Worm (Caenorhabditis elegans) whole organism, early embryonic: ENCODE measurements around the gene C24H11.1.
"Not testable (repeated sequence)": the region's sequence is repeated elsewhere in the genome, so short reads cannot be mapped to it uniquely, and the experiment has no call there.

Source experiments
- B0310.2 ChIP-seq: sonication (generic microtip); optimal IDR thresholded peaks from 2 replicates; lab custom pipeline; 2016; ENCODE audit warnings: mild to moderate bottlenecking, missing genetic modification characterization, missing compliant biosample characterization
- F13C5.2 ChIP-seq: sonication (generic microtip); optimal IDR thresholded peaks from 2 replicates; lab custom pipeline; 2017; ENCODE audit warnings: mild to moderate bottlenecking, missing genetic modification characterization, inconsistent platforms, missing compliant biosample characterization
- aly-1 ChIP-seq: sonication (generic microtip); optimal IDR thresholded peaks from 2 replicates; lab custom pipeline; 2016; ENCODE audit warnings: missing genetic modification characterization, missing compliant biosample characterization
- ama-1 ChIP-seq: fragments of 150-350 bp; optimal IDR thresholded peaks from 2 replicates; lab custom pipeline; 2014
- ceh-13 ChIP-seq: fragments of 200-800 bp; sonication (Bioruptor generic); optimal IDR thresholded peaks from 2 replicates; lab custom pipeline; 2018; ENCODE audit warnings: mild to moderate bottlenecking, missing genetic modification characterization, missing compliant biosample characterization
- ceh-36 ChIP-seq: sonication (generic microtip); optimal IDR thresholded peaks from 2 replicates; lab custom pipeline; 2016; ENCODE audit warnings: missing genetic modification characterization, inconsistent platforms, missing compliant biosample characterization
- ets-7 ChIP-seq: sonication (generic microtip); optimal IDR thresholded peaks from 2 replicates; lab custom pipeline; 2016; ENCODE audit warnings: missing genotype, missing genetic modification characterization, missing compliant biosample characterization
- flt-1 ChIP-seq: fragments of 200-800 bp; sonication (Bioruptor generic); IDR thresholded peaks from 2 replicates; pipeline ENCODE4 v1.3.6; 2022; ENCODE audit warnings: missing genetic modification characterization, missing compliant biosample characterization
- hmbx-1 ChIP-seq: sonication (generic microtip); optimal IDR thresholded peaks from 2 replicates; lab custom pipeline; 2016; ENCODE audit warnings: mild to moderate bottlenecking, missing genetic modification characterization, missing compliant biosample characterization
- hmg-4 ChIP-seq: fragments of 200-800 bp; sonication (Bioruptor generic); optimal IDR thresholded peaks from 2 replicates; lab custom pipeline; 2018; ENCODE audit warnings: mild to moderate bottlenecking, missing genetic modification characterization, missing compliant biosample characterization
- hnd-1 ChIP-seq: sonication (generic microtip); optimal IDR thresholded peaks from 2 replicates; lab custom pipeline; 2016; ENCODE audit warnings: missing genetic modification characterization, missing compliant biosample characterization
- pes-1 ChIP-seq: fragments of 200-800 bp; sonication (Bioruptor generic); IDR thresholded peaks from 2 replicates; pipeline ENCODE4 v1.3.6; 2022; ENCODE audit warnings: missing genetic modification reagents, missing genetic modification characterization, missing compliant biosample characterization
- scrt-1 ChIP-seq: fragments of 200-800 bp; sonication (Bioruptor generic); IDR thresholded peaks from 2 replicates; pipeline ENCODE4 v1.3.6; 2022; ENCODE audit warnings: missing genetic modification characterization, missing compliant biosample characterization
- sea-1 ChIP-seq: fragments of 200-800 bp; sonication (Bioruptor generic); conservative IDR thresholded peaks from 2 replicates; pipeline ENCODE4 v1.3.6; 2022; ENCODE audit warnings: missing genetic modification characterization, missing compliant biosample characterization
- tbx-11 ChIP-seq: fragments of 200-800 bp; sonication (Bioruptor generic); IDR thresholded peaks from 2 replicates; pipeline ENCODE4 v1.3.6; 2022; ENCODE audit warnings: missing genetic modification characterization, missing compliant biosample characterization
- tbx-37 ChIP-seq: fragments of 200-800 bp; sonication (Bioruptor generic); conservative IDR thresholded peaks from 2 replicates; pipeline ENCODE4 v1.3.6; 2022; ENCODE audit warnings: missing genetic modification reagents, missing genetic modification characterization, missing compliant biosample characterization
- tra-4 ChIP-seq: sonication (generic microtip); optimal IDR thresholded peaks from 2 replicates; lab custom pipeline; 2017; ENCODE audit warnings: missing genetic modification characterization, missing compliant biosample characterization

C24H11.1 gene

DNA sequence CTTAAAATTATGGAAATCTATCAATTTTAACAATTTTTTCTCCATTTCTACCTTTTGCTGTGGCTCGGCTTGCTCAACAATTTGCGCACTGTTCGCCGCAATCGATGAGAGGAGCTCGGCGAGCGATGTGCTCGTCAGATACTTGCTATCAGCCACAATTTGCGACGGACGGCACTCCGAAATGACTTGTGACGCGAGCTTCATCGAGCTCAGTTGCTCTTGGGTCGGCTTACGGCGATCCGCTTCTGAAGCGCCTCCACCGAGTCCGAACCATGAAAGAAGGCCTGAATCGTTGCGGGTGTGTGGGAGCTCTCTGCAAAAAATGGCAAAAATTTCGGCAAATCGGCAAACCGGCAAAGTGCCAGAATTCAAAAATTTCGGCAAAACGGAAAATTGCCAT is 26.8 kb upstream of the C24H11.1 start:
- TF ChIP-seq sea-1 (GFP tag; lab: Robert Waterston, UW) = no peak
- TF ChIP-seq hnd-1 (tag; lab: Kevin White, UChicago) = no peak
- TF ChIP-seq pes-1 = no peak
- TF ChIP-seq ceh-13 (GFP tag; lab: Kevin White, UChicago) = no peak
- no peak for TF ChIP-seq B0310.2
- no peak for TF ChIP-seq tra-4 (tag; lab: Kevin White, UChicago)
- no peak for TF ChIP-seq hmg-4 (GFP tag; lab: Kevin White, UChicago)
- TF ChIP-seq hmbx-1 = no peak
- TF ChIP-seq flt-1 (GFP tag; lab: Robert Waterston, UW) = no peak
- TF ChIP-seq ets-7 (tag; lab: Kevin White, UChicago) = no peak
- no peak for TF ChIP-seq F13C5.2 (tag; lab: Kevin White, UChicago)

DNA sequence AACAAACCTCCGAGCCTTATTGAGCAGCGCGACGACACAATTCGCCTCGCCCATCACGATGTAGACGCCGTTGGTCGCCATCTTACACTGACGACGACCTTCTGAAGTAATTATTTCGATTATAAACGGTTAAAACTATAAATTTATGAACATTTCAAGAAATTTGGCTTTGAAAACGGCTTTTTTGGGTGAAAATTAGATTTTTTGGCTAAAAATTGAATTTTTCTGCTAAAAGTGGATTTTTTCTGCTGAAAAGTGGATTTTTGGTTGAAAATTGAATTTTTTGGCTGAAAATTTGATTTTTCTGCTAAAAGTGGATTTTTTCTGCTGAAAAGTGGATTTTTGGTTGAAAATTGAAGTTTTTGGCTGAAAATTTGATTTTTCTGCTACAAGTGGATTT is 13.9 kb upstream of the C24H11.1 start, which contains the start of gene gbf-1:
Gene gbf-1 (minus strand): TSS at position 101 of the 400 bp plus-strand sequence.
- TF ChIP-seq B0310.2; tbx-11 (GFP tag; lab: Robert Waterston, UW); sea-1 (GFP tag; lab: Robert Waterston, UW): not testable (repeated sequence)

ce11 chrIII:11774508-11775000 is 12.9 kb upstream of the C24H11.1 start, which contains the start of gene immp-1:
TSS of gene immp-1 (plus strand) at chrIII:11774950.
- no peak for TF ChIP-seq tbx-11 (GFP tag; lab: Robert Waterston, UW)
- no peak for TF ChIP-seq ama-1 (lab: Kevin White, UChicago)
- no peak for TF ChIP-seq scrt-1 (GFP tag; lab: Robert Waterston, UW)
- TF ChIP-seq hnd-1 (tag; lab: Kevin White, UChicago) = no peak
- peak; percentile 15 for TF ChIP-seq F13C5.2 (tag; lab: Kevin White, UChicago)
- no peak for TF ChIP-seq ets-7 (tag; lab: Kevin White, UChicago)

DNA sequence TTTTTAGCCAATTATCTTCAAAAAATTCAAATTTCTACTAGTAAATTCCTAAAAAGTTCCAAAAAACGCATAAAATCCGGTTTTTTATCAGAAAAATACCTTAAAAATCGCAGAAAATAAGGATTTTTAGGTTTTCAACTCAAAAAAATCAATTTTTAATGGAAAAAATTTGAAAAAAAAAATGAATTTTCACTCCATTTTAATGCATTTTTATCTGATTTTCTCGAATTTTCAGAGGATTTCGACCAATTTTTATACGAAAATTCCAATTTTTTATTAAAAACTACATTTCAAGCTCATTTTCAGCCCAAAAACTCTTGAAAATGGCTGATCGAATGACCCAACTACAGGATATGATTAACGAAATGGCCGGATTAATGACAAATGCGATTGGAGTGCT is 10.2 kb upstream of the C24H11.1 start, which contains the start of gene mdt-21:
Gene mdt-21 (plus strand): TSS at position 301 of the 400 bp plus-strand sequence.
- TF ChIP-seq aly-1 (tag; lab: Kevin White, UChicago) = no peak
- TF ChIP-seq sea-1 (GFP tag; lab: Robert Waterston, UW) = no peak
- TF ChIP-seq ama-1 (lab: Kevin White, UChicago) = no peak
- TF ChIP-seq flt-1 (GFP tag; lab: Robert Waterston, UW) = no peak
- no peak for TF ChIP-seq hmbx-1
- no peak for TF ChIP-seq ceh-13 (GFP tag; lab: Kevin White, UChicago)
- no peak for TF ChIP-seq pes-1
- no peak for TF ChIP-seq tbx-37 (GFP tag; lab: Robert Waterston, UW)
- TF ChIP-seq ceh-36 (tag; lab: Kevin White, UChicago) = no peak
- no peak for TF ChIP-seq ets-7 (tag; lab: Kevin White, UChicago)
- no peak for TF ChIP-seq B0310.2

- TF ChIP-seq ceh-13 (GFP tag; lab: Kevin White, UChicago) = no peak
- TF ChIP-seq tbx-11 (GFP tag; lab: Robert Waterston, UW) = no peak
- no peak for TF ChIP-seq sea-1 (GFP tag; lab: Robert Waterston, UW)
- no peak for TF ChIP-seq F13C5.2 (tag; lab: Kevin White, UChicago)
- TF ChIP-seq aly-1 (tag; lab: Kevin White, UChicago) = no peak
- TF ChIP-seq hnd-1 (tag; lab: Kevin White, UChicago) = no peak
- TF ChIP-seq hmg-4 (GFP tag; lab: Kevin White, UChicago) = no peak
- TF ChIP-seq tra-4 (tag; lab: Kevin White, UChicago) = no peak
- no peak for TF ChIP-seq flt-1 (GFP tag; lab: Robert Waterston, UW)
- no peak for TF ChIP-seq hmbx-1
- TF ChIP-seq B0310.2 = no peak
- TF ChIP-seq pes-1 = no peak
- no peak for TF ChIP-seq ets-7 (tag; lab: Kevin White, UChicago)
- no peak for TF ChIP-seq scrt-1 (GFP tag; lab: Robert Waterston, UW)
- no peak for TF ChIP-seq tbx-37 (GFP tag; lab: Robert Waterston, UW)
Observed at ce11 chrIII:11780183-11780664, 7.3 kb upstream of the C24H11.1 start, which contains the start of gene C24H11.5. TSS of gene C24H11.5 (plus strand) at chrIII:11780233.

ce11 chrIII:11781800-11782199 is 5.7 kb upstream of the C24H11.1 start, which contains the start of gene srd-74:
TSS of gene srd-74 (plus strand) at chrIII:11782100.
- no peak for TF ChIP-seq hnd-1 (tag; lab: Kevin White, UChicago)
- TF ChIP-seq ceh-36 (tag; lab: Kevin White, UChicago) = no peak
- no peak for TF ChIP-seq flt-1 (GFP tag; lab: Robert Waterston, UW)
- TF ChIP-seq tra-4 (tag; lab: Kevin White, UChicago) = no peak
- TF ChIP-seq B0310.2 = no peak
- no peak for TF ChIP-seq tbx-37 (GFP tag; lab: Robert Waterston, UW)
- no peak for TF ChIP-seq ama-1 (lab: Kevin White, UChicago)
- no peak for TF ChIP-seq aly-1 (tag; lab: Kevin White, UChicago)
- no peak for TF ChIP-seq tbx-11 (GFP tag; lab: Robert Waterston, UW)
- TF ChIP-seq ets-7 (tag; lab: Kevin White, UChicago) = no peak
- TF ChIP-seq F13C5.2 (tag; lab: Kevin White, UChicago) = no peak
- no peak for TF ChIP-seq sea-1 (GFP tag; lab: Robert Waterston, UW)
- no peak for TF ChIP-seq hmg-4 (GFP tag; lab: Kevin White, UChicago)
- TF ChIP-seq hmbx-1 = no peak
- TF ChIP-seq scrt-1 (GFP tag; lab: Robert Waterston, UW) = no peak
- TF ChIP-seq pes-1 = no peak
- TF ChIP-seq ceh-13 (GFP tag; lab: Kevin White, UChicago) = no peak

DNA sequence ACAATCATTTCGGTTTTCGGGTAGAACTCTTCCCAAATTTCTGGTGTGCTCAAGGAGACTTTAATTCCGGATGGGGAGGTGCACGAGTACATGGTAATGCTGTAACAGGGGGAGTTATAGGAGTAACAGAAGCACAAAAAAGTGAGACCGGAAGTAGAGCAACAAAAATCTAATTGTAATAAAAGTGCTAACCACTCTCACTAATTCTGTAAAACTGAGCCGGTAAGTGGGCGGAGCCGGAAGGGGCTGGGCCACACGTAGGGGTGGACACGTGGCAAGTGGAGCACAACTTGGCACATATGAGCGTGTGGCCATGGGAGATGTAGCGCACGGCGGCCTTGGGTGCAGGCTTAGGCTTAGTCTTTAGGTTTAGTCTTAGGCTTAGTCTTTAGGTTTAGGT is 1.5 kb upstream of the C24H11.1 start, which contains the start of gene tbx-38:
Gene tbx-38 (minus strand): TSS at position 101 of the 400 bp plus-strand sequence.
- TF ChIP-seq pes-1 (no peak), ets-7 (tag; lab: Kevin White, UChicago) (peak; percentile 30)
